Fruit fly (Drosophila melanogaster): ENCODE data around the gene CG13996.

CG13996 gene

DNA sequence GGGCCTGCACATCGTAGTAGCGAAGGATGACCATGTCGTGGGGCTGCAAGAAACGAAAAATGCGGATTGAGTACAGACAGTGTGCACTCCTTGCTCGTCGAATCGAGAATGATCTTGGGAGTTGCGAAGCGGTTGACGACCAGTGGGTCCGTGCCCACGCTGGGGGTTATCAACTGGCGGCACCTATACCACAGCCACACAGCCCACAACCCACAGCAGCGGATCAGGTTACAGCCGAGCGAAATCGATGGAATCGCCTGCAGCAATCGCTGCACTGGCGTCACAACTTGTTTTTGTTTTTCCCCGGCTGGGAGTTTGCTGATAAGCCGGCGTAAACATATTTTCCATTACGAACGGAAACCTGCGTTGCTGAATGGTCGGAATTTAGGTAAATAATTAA is 24.8 kb downstream of the CG13996 start:
- no peak for TF ChIP-seq bab1 (GFP tag; optimal IDR thresholded peaks at IDR 0.05)
- no peak for TF ChIP-seq CG7045 (GFP tag; optimal IDR thresholded peaks at IDR 0.05)
- TF ChIP-seq ovo (GFP tag; optimal IDR thresholded peaks at IDR 0.05): no peak
- TF ChIP-seq toe (GFP tag; optimal IDR thresholded peaks at IDR 0.05): no peak
- TF ChIP-seq Clk (GFP tag; optimal IDR thresholded peaks at IDR 0.05): no peak
- no peak for TF ChIP-seq Hr96 (GFP tag; optimal IDR thresholded peaks at IDR 0.05)
- TF ChIP-seq Crg-1 (GFP tag; optimal IDR thresholded peaks at IDR 0.05): no peak
- no peak for TF ChIP-seq Mnt (GFP tag; optimal IDR thresholded peaks at IDR 0.05)
- TF ChIP-seq cnc (optimal IDR thresholded peaks at IDR 0.05): no peak
- no peak for TF ChIP-seq CG33017 (tag; optimal IDR thresholded peaks at IDR 0.05)
- no peak for TF ChIP-seq CG7101 (tag; optimal IDR thresholded peaks at IDR 0.05)
- no peak for TF ChIP-seq CG14711 (tag; optimal IDR thresholded peaks at IDR 0.05)
- no peak for TF ChIP-seq cic (GFP tag; optimal IDR thresholded peaks at IDR 0.05)
- no peak for TF ChIP-seq CG5204 (GFP tag; optimal IDR thresholded peaks at IDR 0.05)
- TF ChIP-seq CG11617 (GFP tag; optimal IDR thresholded peaks at IDR 0.05): no peak

DNA sequence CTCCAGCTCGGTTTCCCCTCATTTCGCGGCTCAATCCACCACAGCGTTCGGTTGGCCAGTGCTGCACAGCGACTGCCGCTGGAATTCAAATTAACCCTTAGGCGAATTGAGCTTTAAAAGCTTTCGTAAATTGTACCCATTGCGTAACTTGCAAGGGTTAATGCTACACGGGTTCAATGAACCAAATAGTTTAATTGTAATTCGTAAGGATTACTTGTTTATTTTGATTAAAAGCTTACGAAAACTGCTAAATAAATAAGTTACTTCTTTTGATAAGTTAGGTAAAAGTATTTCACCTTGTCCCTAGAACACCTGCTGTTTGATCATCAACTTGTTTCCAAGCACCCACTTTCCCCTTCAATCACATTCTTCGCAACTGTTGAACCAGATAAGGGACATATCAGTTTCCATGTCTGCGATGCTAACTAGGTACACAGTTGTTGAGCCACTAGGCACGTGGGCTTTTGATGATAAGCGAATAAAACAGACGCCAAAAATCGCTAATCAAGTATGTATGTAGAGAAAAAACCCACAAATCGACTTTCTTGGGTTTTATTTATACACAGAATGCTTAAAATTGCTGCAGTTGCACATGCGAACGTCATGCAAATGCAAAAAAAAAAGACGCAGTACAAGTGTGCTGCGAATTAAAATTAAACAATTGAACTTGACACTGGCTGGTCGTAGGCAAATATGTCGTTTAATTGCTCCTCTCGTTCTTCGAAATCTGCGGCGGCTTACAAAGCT is 25.5 kb downstream of the CG13996 start, which contains the start of gene Pfas:
Gene Pfas (minus strand): TSS at position 79 of the 747 bp plus-strand sequence.
- TF ChIP-seq CG14711 (tag; optimal IDR thresholded peaks at IDR 0.05) (peak; percentile 75), kay (GFP tag; ENCODE audit: borderline replicate concordance) (no peak), cnc (optimal IDR thresholded peaks at IDR 0.05) (no peak), Crg-1 (GFP tag; optimal IDR thresholded peaks at IDR 0.05) (peak; percentile 89), cic (GFP tag; optimal IDR thresholded peaks at IDR 0.05) (peak; percentile 69), ovo (GFP tag; optimal IDR thresholded peaks at IDR 0.05) (no peak), Hr96 (GFP tag; optimal IDR thresholded peaks at IDR 0.05) (peak; percentile 72), pad (GFP tag; optimal IDR thresholded peaks at IDR 0.05) (peak; percentile 100), CG1620 (GFP tag; optimal IDR thresholded peaks at IDR 0.05) (peak; percentile 69), bab1 (GFP tag; optimal IDR thresholded peaks at IDR 0.05) (peak; percentile 62), CG5204 (GFP tag; optimal IDR thresholded peaks at IDR 0.05) (no peak), CG7101 (tag; optimal IDR thresholded peaks at IDR 0.05) (peak; percentile 85), toe (GFP tag; optimal IDR thresholded peaks at IDR 0.05) (no peak), CG11617 (GFP tag; optimal IDR thresholded peaks at IDR 0.05) (peak; percentile 73), CG7045 (GFP tag; optimal IDR thresholded peaks at IDR 0.05) (peak; percentile 38), CG12768 (GFP tag; optimal IDR thresholded peaks at IDR 0.05) (peak; percentile 62), CG33017 (tag; optimal IDR thresholded peaks at IDR 0.05) (peak; percentile 76), Clk (GFP tag; optimal IDR thresholded peaks at IDR 0.05) (peak; percentile 12), Mnt (GFP tag; optimal IDR thresholded peaks at IDR 0.05) (peak; percentile 85), tj (GFP tag; optimal IDR thresholded peaks at IDR 0.05) (peak; percentile 97)

DNA sequence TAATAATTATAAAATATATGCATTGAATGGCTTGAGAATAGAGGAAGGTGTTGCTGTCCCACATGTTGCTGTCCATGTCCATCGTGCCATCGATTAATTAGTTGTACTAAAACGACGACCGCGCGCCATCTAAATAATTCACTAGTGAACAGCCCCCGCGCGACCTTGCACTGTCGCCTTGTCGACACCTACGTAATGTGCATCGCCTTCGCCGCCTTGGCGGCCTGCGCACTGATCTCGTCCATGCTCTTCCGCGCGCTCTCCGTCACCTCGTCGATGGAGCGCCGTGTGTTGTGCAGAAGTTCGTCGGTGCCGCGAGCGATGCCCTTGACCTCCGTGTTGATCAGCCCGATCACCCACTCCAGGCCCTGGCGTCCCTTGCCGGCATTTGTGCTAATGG is 26.2 kb downstream of the CG13996 start:
- TF ChIP-seq CG33017 (tag; optimal IDR thresholded peaks at IDR 0.05): no peak
- no peak for TF ChIP-seq bab1 (GFP tag; optimal IDR thresholded peaks at IDR 0.05)
- no peak for TF ChIP-seq CG5204 (GFP tag; optimal IDR thresholded peaks at IDR 0.05)
- TF ChIP-seq CG1620 (GFP tag; optimal IDR thresholded peaks at IDR 0.05): no peak
- TF ChIP-seq Hr96 (GFP tag; optimal IDR thresholded peaks at IDR 0.05): no peak
- no peak for TF ChIP-seq Clk (GFP tag; optimal IDR thresholded peaks at IDR 0.05)
- TF ChIP-seq kay (GFP tag; ENCODE audit: borderline replicate concordance): no peak
- TF ChIP-seq cic (GFP tag; optimal IDR thresholded peaks at IDR 0.05): no peak
- TF ChIP-seq pad (GFP tag; optimal IDR thresholded peaks at IDR 0.05): no peak
- no peak for TF ChIP-seq CG7045 (GFP tag; optimal IDR thresholded peaks at IDR 0.05)
- TF ChIP-seq Mnt (GFP tag; optimal IDR thresholded peaks at IDR 0.05): no peak
- no peak for TF ChIP-seq CG14711 (tag; optimal IDR thresholded peaks at IDR 0.05)
- TF ChIP-seq toe (GFP tag; optimal IDR thresholded peaks at IDR 0.05): no peak
- no peak for TF ChIP-seq ovo (GFP tag; optimal IDR thresholded peaks at IDR 0.05)
- TF ChIP-seq CG7101 (tag; optimal IDR thresholded peaks at IDR 0.05): no peak
- no peak for TF ChIP-seq CG11617 (GFP tag; optimal IDR thresholded peaks at IDR 0.05)
- no peak for TF ChIP-seq Crg-1 (GFP tag; optimal IDR thresholded peaks at IDR 0.05)
- TF ChIP-seq tj (GFP tag; optimal IDR thresholded peaks at IDR 0.05): no peak

DNA sequence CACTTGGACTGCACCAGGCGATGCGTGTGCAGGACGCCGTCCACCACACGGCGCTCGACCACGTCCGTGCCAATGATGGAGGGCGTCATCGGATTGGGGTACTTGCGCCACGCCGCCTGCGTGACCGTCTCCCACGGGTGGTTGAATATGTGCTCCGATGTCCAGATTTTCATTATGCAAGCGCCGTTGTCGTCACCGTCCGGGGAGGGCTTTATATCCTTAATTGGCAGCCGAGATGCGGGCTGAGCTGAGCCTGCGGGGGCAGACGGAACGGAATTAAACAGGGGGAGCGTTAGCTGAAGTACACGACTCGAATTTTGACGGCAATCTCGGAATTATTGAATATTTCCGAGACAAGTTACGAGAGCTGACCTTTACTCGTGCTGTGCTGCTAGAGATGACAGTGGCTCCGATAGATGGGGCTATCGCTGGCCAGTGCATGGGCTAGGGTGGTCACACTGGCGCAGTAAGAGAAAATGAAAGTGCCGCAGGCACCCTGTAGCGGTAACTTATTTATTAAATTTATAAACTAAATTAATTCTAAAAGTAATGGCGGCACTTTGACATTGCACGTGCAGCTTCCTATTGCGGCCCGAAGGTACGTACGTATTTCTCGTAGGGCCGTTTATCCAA is 27.0 kb downstream of the CG13996 start, which contains the start of gene IPIP:
Gene IPIP (plus strand): TSS at position 475 of the 633 bp plus-strand sequence.
- TF ChIP-seq tj (GFP tag; optimal IDR thresholded peaks at IDR 0.05) (peak; percentile 25), toe (GFP tag; optimal IDR thresholded peaks at IDR 0.05) (no peak), CG14711 (tag; optimal IDR thresholded peaks at IDR 0.05) (peak; percentile 20), Mnt (GFP tag; optimal IDR thresholded peaks at IDR 0.05) (peak; percentile 91), Hr96 (GFP tag; optimal IDR thresholded peaks at IDR 0.05) (peak; percentile 3), CG5204 (GFP tag; optimal IDR thresholded peaks at IDR 0.05) (no peak), CG7045 (GFP tag; optimal IDR thresholded peaks at IDR 0.05) (no peak), CG33017 (tag; optimal IDR thresholded peaks at IDR 0.05) (no peak), cic (GFP tag; optimal IDR thresholded peaks at IDR 0.05) (peak; percentile 2), CG11617 (GFP tag; optimal IDR thresholded peaks at IDR 0.05) (peak; percentile 35), CG7101 (tag; optimal IDR thresholded peaks at IDR 0.05) (peak; percentile 54), CG1620 (GFP tag; optimal IDR thresholded peaks at IDR 0.05) (peak; percentile 17), kay (GFP tag; ENCODE audit: borderline replicate concordance) (no peak), CG12768 (GFP tag; optimal IDR thresholded peaks at IDR 0.05) (peak; percentile 32), cnc (optimal IDR thresholded peaks at IDR 0.05) (no peak), Crg-1 (GFP tag; optimal IDR thresholded peaks at IDR 0.05) (no peak), pad (GFP tag; optimal IDR thresholded peaks at IDR 0.05) (peak; percentile 44), ovo (GFP tag; optimal IDR thresholded peaks at IDR 0.05) (peak; percentile 43), Clk (GFP tag; optimal IDR thresholded peaks at IDR 0.05) (no peak), bab1 (GFP tag; optimal IDR thresholded peaks at IDR 0.05) (peak; percentile 72)

DNA sequence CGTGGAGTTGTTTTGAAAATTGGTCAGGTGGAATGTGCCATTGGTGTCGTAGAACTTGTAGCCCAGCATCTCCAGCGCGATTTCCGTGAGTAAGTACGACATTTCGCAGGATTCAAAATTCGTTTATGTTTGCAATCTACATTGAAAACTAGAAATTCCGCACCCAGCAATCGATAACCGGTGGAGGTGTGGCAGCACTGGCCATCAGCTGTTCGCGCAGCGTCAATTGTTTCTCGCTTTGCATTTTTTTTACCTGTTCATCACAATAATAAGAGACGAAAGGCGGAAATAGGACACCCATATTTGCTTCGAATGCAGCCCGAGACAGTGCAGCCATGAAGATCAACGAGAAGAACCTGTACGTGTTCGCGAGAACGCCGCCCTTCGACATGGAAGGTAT is 27.9 kb downstream of the CG13996 start, which contains the start of the genes CG34179 and slmo:
Gene CG34179 (minus strand): TSS at position 165 of the 400 bp plus-strand sequence.
Gene slmo (minus strand): TSS at position 165 of the 400 bp plus-strand sequence.
- TF ChIP-seq tj (GFP tag; optimal IDR thresholded peaks at IDR 0.05): peak; percentile 84
- TF ChIP-seq CG7045 (GFP tag; optimal IDR thresholded peaks at IDR 0.05): no peak
